Worm (Caenorhabditis elegans) whole organism, mixed stage, embryonic: Measurements from ENCODE around the gene acdh-6.

Experiments used
- bed-3 ChIP-seq: fragments of 200-800 bp; sonication (Bioruptor generic); optimal IDR thresholded peaks from 3 replicates; lab custom pipeline; 2018; ENCODE audit warnings: mild to moderate bottlenecking, missing genetic modification characterization, moderate library complexity, missing compliant biosample characterization
- blmp-1 ChIP-seq: fragments of 150-350 bp; optimal IDR thresholded peaks from 2 replicates; lab custom pipeline; 2014; ENCODE audit warnings: missing biosample characterization, missing genetic modification characterization
- ceh-39 ChIP-seq: fragments of 150-350 bp; optimal IDR thresholded peaks from 2 replicates; lab custom pipeline; 2014; ENCODE audit warnings: missing biosample characterization, missing genetic modification characterization
- ceh-43 ChIP-seq: fragments of 200-800 bp; sonication (Bioruptor generic); optimal IDR thresholded peaks from 2 replicates; lab custom pipeline; 2018; ENCODE audit warnings: mild to moderate bottlenecking, missing genetic modification characterization, moderate library complexity, missing compliant biosample characterization
- ceh-83 ChIP-seq: fragments of 200-800 bp; sonication (Bioruptor generic); optimal IDR thresholded peaks from 2 replicates; lab custom pipeline; 2018; ENCODE audit warnings: mild to moderate bottlenecking, missing genetic modification characterization, missing compliant biosample characterization
- ces-1 ChIP-seq: fragments of 150-350 bp; optimal IDR thresholded peaks from 2 replicates; lab custom pipeline; 2014; ENCODE audit warnings: missing biosample characterization, missing genetic modification reagents, missing genetic modification characterization
- cnd-1 ChIP-seq: fragments of 200-800 bp; sonication (Bioruptor generic); optimal IDR thresholded peaks from 2 replicates; lab custom pipeline; 2018; ENCODE audit warnings: mild to moderate bottlenecking, missing genetic modification characterization, missing compliant biosample characterization
- drap-1 ChIP-seq: fragments of 200-800 bp; sonication (Bioruptor generic); optimal IDR thresholded peaks from 3 replicates; lab custom pipeline; 2018; ENCODE audit warnings: mild to moderate bottlenecking, missing genetic modification characterization, missing compliant biosample characterization
- elt-1 ChIP-seq: sonication (generic microtip); optimal IDR thresholded peaks from 2 replicates; lab custom pipeline; 2017; ENCODE audit warnings: missing genetic modification characterization, mild to moderate bottlenecking, missing compliant biosample characterization, antibody characterized with exemption, moderate library complexity, borderline replicate concordance; ENCODE audit not compliant: insufficient read depth
- elt-3 ChIP-seq: fragments of 150-350 bp; optimal IDR thresholded peaks from 2 replicates; lab custom pipeline; 2014; ENCODE audit warnings: missing biosample characterization, missing genetic modification characterization
- flh-1 ChIP-seq: fragments of 200-800 bp; sonication (Bioruptor generic); optimal IDR thresholded peaks from 2 replicates; lab custom pipeline; 2018; ENCODE audit warnings: mild to moderate bottlenecking, missing genetic modification characterization, moderate library complexity, missing compliant biosample characterization
- ham-2 ChIP-seq: fragments of 200-800 bp; sonication (Bioruptor generic); optimal IDR thresholded peaks from 2 replicates; lab custom pipeline; 2018; ENCODE audit warnings: mild to moderate bottlenecking, missing genetic modification characterization, missing compliant biosample characterization
- hlh-1 ChIP-seq: fragments of 150-350 bp; optimal IDR thresholded peaks from 2 replicates; lab custom pipeline; 2014; ENCODE audit warnings: missing biosample characterization, missing genetic modification reagents, missing genetic modification characterization
- lin-13 ChIP-seq: fragments of 150-350 bp; optimal IDR thresholded peaks from 2 replicates; lab custom pipeline; 2014; ENCODE audit warnings: missing biosample characterization, missing genetic modification characterization
- lin-32 ChIP-seq: fragments of 200-800 bp; sonication (Bioruptor generic); optimal IDR thresholded peaks from 2 replicates; lab custom pipeline; 2018; ENCODE audit warnings: mild to moderate bottlenecking, missing genetic modification characterization, missing compliant biosample characterization
- lsy-2 ChIP-seq: fragments of 150-350 bp; optimal IDR thresholded peaks from 2 replicates; lab custom pipeline; 2014; ENCODE audit warnings: missing biosample characterization, missing genetic modification characterization
- mab-5 ChIP-seq: fragments of 150-350 bp; optimal IDR thresholded peaks from 2 replicates; lab custom pipeline; 2014; ENCODE audit warnings: missing biosample characterization, missing genetic modification characterization
- mep-1 ChIP-seq: fragments of 150-350 bp; optimal IDR thresholded peaks from 2 replicates; lab custom pipeline; 2017; ENCODE audit warnings: missing biosample characterization, missing genetic modification reagents, missing genetic modification characterization, inconsistent platforms
- mls-2 ChIP-seq: sonication (generic microtip); optimal IDR thresholded peaks from 2 replicates; lab custom pipeline; 2016; ENCODE audit warnings: mild to moderate bottlenecking, missing genetic modification characterization, moderate library complexity, missing compliant biosample characterization
- nhr-12 ChIP-seq: fragments of 150-350 bp; optimal IDR thresholded peaks from 2 replicates; lab custom pipeline; 2014; ENCODE audit warnings: missing biosample characterization, missing genetic modification characterization
- nhr-2 ChIP-seq: fragments of 150-350 bp; optimal IDR thresholded peaks from 2 replicates; lab custom pipeline; 2014; ENCODE audit warnings: missing biosample characterization, missing genetic modification characterization
- nhr-237 ChIP-seq: fragments of 150-350 bp; optimal IDR thresholded peaks from 2 replicates; lab custom pipeline; 2014; ENCODE audit warnings: missing biosample characterization, missing genetic modification characterization
- nhr-28 ChIP-seq: fragments of 150-350 bp; optimal IDR thresholded peaks from 2 replicates; lab custom pipeline; 2014; ENCODE audit warnings: missing biosample characterization, missing genetic modification characterization
- nhr-76 ChIP-seq: sonication (generic microtip); optimal IDR thresholded peaks from 2 replicates; lab custom pipeline; 2017; ENCODE audit warnings: missing biosample characterization, missing genetic modification characterization
- snpc-4 ChIP-seq: fragments of 150-350 bp; optimal IDR thresholded peaks from 2 replicates; lab custom pipeline; 2014; ENCODE audit warnings: missing biosample characterization, missing genetic modification characterization
- sptf-1 ChIP-seq: sonication (generic microtip); optimal IDR thresholded peaks from 2 replicates; lab custom pipeline; 2017; ENCODE audit warnings: mild to moderate bottlenecking, missing genetic modification characterization, moderate library complexity, missing compliant biosample characterization
- tbx-8 ChIP-seq: fragments of 200-800 bp; sonication (Bioruptor generic); optimal IDR thresholded peaks from 2 replicates; lab custom pipeline; 2018; ENCODE audit warnings: mild to moderate bottlenecking, missing genetic modification characterization, moderate library complexity, missing compliant biosample characterization
- unc-39 ChIP-seq: fragments of 150-350 bp; optimal IDR thresholded peaks from 2 replicates; lab custom pipeline; 2014; ENCODE audit warnings: missing biosample characterization, missing genetic modification characterization
- unc-62 ChIP-seq: fragments of 150-350 bp; optimal IDR thresholded peaks from 2 replicates; lab custom pipeline; 2014; ENCODE audit warnings: missing biosample characterization, missing genetic modification reagents, missing genetic modification characterization
- zip-8 ChIP-seq: fragments of 150-350 bp; optimal IDR thresholded peaks from 2 replicates; lab custom pipeline; 2014; ENCODE audit warnings: missing biosample characterization, missing genetic modification characterization
- ztf-11 ChIP-seq: fragments of 150-350 bp; optimal IDR thresholded peaks from 2 replicates; lab custom pipeline; 2014; ENCODE audit warnings: missing biosample characterization, missing genetic modification characterization

The acdh-6 gene

ce11 chrIII:8560836-8561235 is at the start of gene acdh-6:
Gene acdh-6 (plus strand): TSS chrIII:8561136.
- TF ChIP-seq unc-39: no peak
- no peak for TF ChIP-seq lin-32
- TF ChIP-seq blmp-1 (tag; lab: Kevin White, UChicago): no peak
- no peak for TF ChIP-seq lin-13
- no peak for TF ChIP-seq bed-3 (GFP tag; lab: Kevin White, UChicago)
- no peak for TF ChIP-seq ceh-83 (GFP tag; lab: Kevin White, UChicago)
- TF ChIP-seq zip-8: no peak
- no peak for TF ChIP-seq nhr-28
- no peak for TF ChIP-seq mls-2 (tag; lab: Kevin White, UChicago)
- TF ChIP-seq nhr-76 (tag; lab: Kevin White, UChicago): no peak
- no peak for TF ChIP-seq elt-3 (tag; lab: Kevin White, UChicago)
- TF ChIP-seq drap-1 (GFP tag; lab: Kevin White, UChicago): no peak
- TF ChIP-seq elt-1 (tag; lab: Kevin White, UChicago): no peak
- no peak for TF ChIP-seq nhr-237

- TF ChIP-seq ces-1 (GFP tag; lab: Kevin White, UChicago): peak; percentile 82
- no peak for TF ChIP-seq zip-8
These were observed 49.2 kb upstream of the acdh-6 start for ce11 chrIII:8511711-8512110.

- TF ChIP-seq bed-3 (GFP tag; lab: Kevin White, UChicago) (no peak), mls-2 (tag; lab: Kevin White, UChicago) (peak; percentile 4), lin-13 (peak; percentile 4)
These were observed 48.5 kb upstream of the acdh-6 start for ce11 chrIII:8512279-8512942.

ce11 chrIII:8518990-8519389 is 41.9 kb upstream of the acdh-6 start:
- peak; percentile 19 for TF ChIP-seq ces-1 (GFP tag; lab: Kevin White, UChicago)
- no peak for TF ChIP-seq cnd-1 (tag; lab: Kevin White, UChicago)
- TF ChIP-seq, all 35 proteins: peak for 1

ce11 chrIII:8519886-8520285 is 41.0 kb upstream of the acdh-6 start, which contains the start of gene ZC21.8:
Gene ZC21.8 (minus strand): TSS chrIII:8519986.
- no peak for TF ChIP-seq hlh-1 (tag; lab: Kevin White, UChicago)
- no peak for TF ChIP-seq nhr-76 (tag; lab: Kevin White, UChicago)
- no peak for TF ChIP-seq ham-2 (GFP tag; lab: Kevin White, UChicago)
- no peak for TF ChIP-seq cnd-1 (tag; lab: Kevin White, UChicago)
- no peak for TF ChIP-seq mep-1 (tag; lab: Kevin White, UChicago)
- no peak for TF ChIP-seq elt-3 (tag; lab: Kevin White, UChicago)
- no peak for TF ChIP-seq elt-1 (tag; lab: Kevin White, UChicago)
- TF ChIP-seq lin-32: no peak
- no peak for TF ChIP-seq sptf-1 (tag; lab: Kevin White, UChicago)
- TF ChIP-seq bed-3 (GFP tag; lab: Kevin White, UChicago): no peak
- TF ChIP-seq lsy-2 (tag; lab: Kevin White, UChicago): no peak
- TF ChIP-seq tbx-8 (GFP tag; lab: Kevin White, UChicago): no peak
- TF ChIP-seq nhr-28: no peak
- TF ChIP-seq ceh-43: no peak
- no peak for TF ChIP-seq flh-1 (GFP tag; lab: Kevin White, UChicago)
- TF ChIP-seq nhr-237: no peak
- TF ChIP-seq ceh-83 (GFP tag; lab: Kevin White, UChicago): no peak
- no peak for TF ChIP-seq snpc-4
- no peak for TF ChIP-seq lin-13
- TF ChIP-seq, all 35 proteins: peak for 0

ce11 chrIII:8520589-8520988 is 40.3 kb upstream of the acdh-6 start:
- TF ChIP-seq unc-62 (GFP tag; lab: Kevin White, UChicago) (no peak), ceh-83 (GFP tag; lab: Kevin White, UChicago) (no peak), mab-5 (tag; lab: Kevin White, UChicago) (no peak), ces-1 (GFP tag; lab: Kevin White, UChicago) (no peak), mls-2 (tag; lab: Kevin White, UChicago) (no peak), nhr-2 (no peak), elt-3 (tag; lab: Kevin White, UChicago) (no peak), nhr-12 (no peak), sptf-1 (tag; lab: Kevin White, UChicago) (no peak), ztf-11 (tag; lab: Kevin White, UChicago) (no peak), ceh-39 (tag; lab: Kevin White, UChicago) (no peak), nhr-237 (no peak), hlh-1 (tag; lab: Kevin White, UChicago) (no peak)
